Worm (Caenorhabditis elegans) whole organism, early embryonic: Measurements from ENCODE around the gene K05D4.9.

Experiments used
- B0310.2 ChIP-seq: sonication (generic microtip); optimal IDR thresholded peaks from 2 replicates; lab custom pipeline; 2016; ENCODE audit warnings: mild to moderate bottlenecking, missing genetic modification characterization, missing compliant biosample characterization
- F13C5.2 ChIP-seq: sonication (generic microtip); optimal IDR thresholded peaks from 2 replicates; lab custom pipeline; 2017; ENCODE audit warnings: mild to moderate bottlenecking, missing genetic modification characterization, inconsistent platforms, missing compliant biosample characterization
- aly-1 ChIP-seq: sonication (generic microtip); optimal IDR thresholded peaks from 2 replicates; lab custom pipeline; 2016; ENCODE audit warnings: missing genetic modification characterization, missing compliant biosample characterization
- ama-1 ChIP-seq: fragments of 150-350 bp; optimal IDR thresholded peaks from 2 replicates; lab custom pipeline; 2014
- ceh-13 ChIP-seq: fragments of 200-800 bp; sonication (Bioruptor generic); optimal IDR thresholded peaks from 2 replicates; lab custom pipeline; 2018; ENCODE audit warnings: mild to moderate bottlenecking, missing genetic modification characterization, missing compliant biosample characterization
- ceh-36 ChIP-seq: sonication (generic microtip); optimal IDR thresholded peaks from 2 replicates; lab custom pipeline; 2016; ENCODE audit warnings: missing genetic modification characterization, inconsistent platforms, missing compliant biosample characterization
- ets-7 ChIP-seq: sonication (generic microtip); optimal IDR thresholded peaks from 2 replicates; lab custom pipeline; 2016; ENCODE audit warnings: missing genotype, missing genetic modification characterization, missing compliant biosample characterization
- flt-1 ChIP-seq: fragments of 200-800 bp; sonication (Bioruptor generic); IDR thresholded peaks from 2 replicates; pipeline ENCODE4 v1.3.6; 2022; ENCODE audit warnings: missing genetic modification characterization, missing compliant biosample characterization
- hmbx-1 ChIP-seq: sonication (generic microtip); optimal IDR thresholded peaks from 2 replicates; lab custom pipeline; 2016; ENCODE audit warnings: mild to moderate bottlenecking, missing genetic modification characterization, missing compliant biosample characterization
- hmg-4 ChIP-seq: fragments of 200-800 bp; sonication (Bioruptor generic); optimal IDR thresholded peaks from 2 replicates; lab custom pipeline; 2018; ENCODE audit warnings: mild to moderate bottlenecking, missing genetic modification characterization, missing compliant biosample characterization
- hnd-1 ChIP-seq: sonication (generic microtip); optimal IDR thresholded peaks from 2 replicates; lab custom pipeline; 2016; ENCODE audit warnings: missing genetic modification characterization, missing compliant biosample characterization
- pes-1 ChIP-seq: fragments of 200-800 bp; sonication (Bioruptor generic); IDR thresholded peaks from 2 replicates; pipeline ENCODE4 v1.3.6; 2022; ENCODE audit warnings: missing genetic modification reagents, missing genetic modification characterization, missing compliant biosample characterization
- scrt-1 ChIP-seq: fragments of 200-800 bp; sonication (Bioruptor generic); IDR thresholded peaks from 2 replicates; pipeline ENCODE4 v1.3.6; 2022; ENCODE audit warnings: missing genetic modification characterization, missing compliant biosample characterization
- sea-1 ChIP-seq: fragments of 200-800 bp; sonication (Bioruptor generic); conservative IDR thresholded peaks from 2 replicates; pipeline ENCODE4 v1.3.6; 2022; ENCODE audit warnings: missing genetic modification characterization, missing compliant biosample characterization
- tbx-11 ChIP-seq: fragments of 200-800 bp; sonication (Bioruptor generic); IDR thresholded peaks from 2 replicates; pipeline ENCODE4 v1.3.6; 2022; ENCODE audit warnings: missing genetic modification characterization, missing compliant biosample characterization
- tbx-37 ChIP-seq: fragments of 200-800 bp; sonication (Bioruptor generic); conservative IDR thresholded peaks from 2 replicates; pipeline ENCODE4 v1.3.6; 2022; ENCODE audit warnings: missing genetic modification reagents, missing genetic modification characterization, missing compliant biosample characterization
- tra-4 ChIP-seq: sonication (generic microtip); optimal IDR thresholded peaks from 2 replicates; lab custom pipeline; 2017; ENCODE audit warnings: missing genetic modification characterization, missing compliant biosample characterization

The K05D4.9 gene

DNA sequence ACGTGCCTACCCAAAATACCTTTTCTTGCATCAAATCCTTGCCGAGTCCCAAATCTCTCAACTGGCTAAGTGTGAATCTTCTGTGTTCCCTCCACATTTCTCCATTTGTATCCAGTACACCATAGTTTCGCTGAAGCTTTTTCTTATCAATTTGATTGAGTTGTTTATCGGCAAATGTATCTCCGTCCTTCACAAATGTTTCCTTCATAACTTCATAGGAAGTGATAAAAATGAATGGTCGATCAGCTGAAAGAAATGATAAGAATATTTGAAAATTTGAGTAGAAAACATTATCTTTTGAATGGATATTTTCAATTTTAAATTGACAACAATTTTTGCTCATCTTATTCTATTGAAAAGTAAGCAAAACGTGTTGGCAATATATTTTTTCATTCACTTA is 3.6 kb upstream of the K05D4.9 start:
- TF ChIP-seq pes-1 (GFP tag; lab: Robert Waterston, UW) (no peak), hmbx-1 (tag; lab: Kevin White, UChicago) (no peak), ceh-36 (tag; lab: Kevin White, UChicago) (no peak), ceh-13 (GFP tag; lab: Kevin White, UChicago) (no peak)

ce11 chrV:16174109-16174508 is 2.5 kb upstream of the K05D4.9 start:
- no peak for TF ChIP-seq ets-7 (tag; lab: Kevin White, UChicago)

DNA sequence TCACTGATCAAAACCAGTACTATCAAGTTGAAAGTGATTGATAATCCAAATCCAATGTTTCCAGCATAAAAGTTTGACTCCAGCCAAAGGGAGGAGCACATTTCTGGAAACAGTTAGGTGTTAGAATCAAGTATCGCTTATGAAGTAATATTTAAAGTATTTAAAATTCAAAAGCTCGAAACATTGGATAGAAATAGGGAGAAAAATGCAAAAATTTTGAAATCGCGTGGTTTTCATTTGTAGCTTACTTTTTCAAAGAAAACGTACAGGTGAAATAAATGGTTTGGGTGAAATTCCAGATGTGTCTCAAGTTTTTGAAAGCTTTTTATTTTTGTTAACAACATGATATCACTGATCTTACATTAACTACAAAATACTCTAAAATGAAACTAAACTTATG is 2.6 kb downstream of the K05D4.9 start, which contains the start of gene str-111:
Gene str-111 (minus strand): TSS at position 101 of the 400 bp plus-strand sequence.
- TF ChIP-seq hmg-4 (GFP tag; lab: Kevin White, UChicago) = no peak
- no peak for TF ChIP-seq ceh-13 (GFP tag; lab: Kevin White, UChicago)
- TF ChIP-seq ets-7 (tag; lab: Kevin White, UChicago) = no peak
- no peak for TF ChIP-seq F13C5.2 (tag; lab: Kevin White, UChicago)
- TF ChIP-seq sea-1 (GFP tag; lab: Robert Waterston, UW) = no peak
- TF ChIP-seq B0310.2 (tag; lab: Kevin White, UChicago) = no peak
- no peak for TF ChIP-seq tra-4
- no peak for TF ChIP-seq hmbx-1 (tag; lab: Kevin White, UChicago)
- TF ChIP-seq tbx-37 (GFP tag; lab: Robert Waterston, UW) = no peak
- TF ChIP-seq pes-1 (GFP tag; lab: Robert Waterston, UW) = no peak
- no peak for TF ChIP-seq hnd-1 (tag; lab: Kevin White, UChicago)
- no peak for TF ChIP-seq scrt-1
- no peak for TF ChIP-seq ama-1 (lab: Kevin White, UChicago)
- TF ChIP-seq aly-1 (tag; lab: Kevin White, UChicago) = no peak
- no peak for TF ChIP-seq ceh-36 (tag; lab: Kevin White, UChicago)
- TF ChIP-seq flt-1 (GFP tag; lab: Robert Waterston, UW) = no peak

ce11 chrV:16165936-16166335 is 5.7 kb downstream of the K05D4.9 start, which contains the start of gene str-108:
Gene str-108, plus strand, starts transcription at chrV:16166236.
- no peak for TF ChIP-seq hnd-1 (tag; lab: Kevin White, UChicago)
- no peak for TF ChIP-seq tbx-37 (GFP tag; lab: Robert Waterston, UW)
- TF ChIP-seq ceh-36 (tag; lab: Kevin White, UChicago) = no peak
- no peak for TF ChIP-seq hmg-4 (GFP tag; lab: Kevin White, UChicago)
- TF ChIP-seq B0310.2 (tag; lab: Kevin White, UChicago) = no peak
- TF ChIP-seq aly-1 (tag; lab: Kevin White, UChicago) = no peak
- TF ChIP-seq ceh-13 (GFP tag; lab: Kevin White, UChicago) = no peak
- no peak for TF ChIP-seq scrt-1
- TF ChIP-seq ama-1 (lab: Kevin White, UChicago) = no peak
- TF ChIP-seq tbx-11 (GFP tag; lab: Robert Waterston, UW) = no peak
- no peak for TF ChIP-seq sea-1 (GFP tag; lab: Robert Waterston, UW)
- no peak for TF ChIP-seq F13C5.2 (tag; lab: Kevin White, UChicago)
- TF ChIP-seq pes-1 (GFP tag; lab: Robert Waterston, UW) = no peak
- no peak for TF ChIP-seq hmbx-1 (tag; lab: Kevin White, UChicago)
- TF ChIP-seq flt-1 (GFP tag; lab: Robert Waterston, UW) = no peak
- no peak for TF ChIP-seq ets-7 (tag; lab: Kevin White, UChicago)
- TF ChIP-seq tra-4 = no peak

DNA sequence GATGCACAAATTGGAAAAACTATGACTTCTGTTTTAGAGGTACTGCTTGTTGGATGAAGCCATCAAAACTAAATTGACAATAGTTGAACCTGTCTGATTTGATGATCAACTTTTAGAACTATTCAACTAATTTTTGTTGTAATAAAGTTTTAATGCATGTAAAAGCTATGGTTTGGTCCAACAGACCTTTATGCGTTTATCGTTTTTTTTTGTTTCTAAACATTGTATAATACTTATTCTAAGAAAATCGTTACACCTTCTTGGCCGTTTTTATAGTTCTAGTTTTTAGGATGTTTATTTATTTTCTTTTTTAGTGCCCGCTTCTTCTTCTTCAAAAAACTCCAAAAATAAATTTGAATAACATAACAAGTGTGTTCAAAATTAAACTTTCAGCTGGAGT is 7.9 kb downstream of the K05D4.9 start, which contains the start of gene F10A3.12:
Gene F10A3.12 (plus strand): TSS at position 301 of the 400 bp plus-strand sequence.
- TF ChIP-seq scrt-1 = no peak
- no peak for TF ChIP-seq ceh-13 (GFP tag; lab: Kevin White, UChicago)
- TF ChIP-seq flt-1 (GFP tag; lab: Robert Waterston, UW) = no peak
- TF ChIP-seq sea-1 (GFP tag; lab: Robert Waterston, UW) = no peak
- no peak for TF ChIP-seq F13C5.2 (tag; lab: Kevin White, UChicago)
- no peak for TF ChIP-seq pes-1 (GFP tag; lab: Robert Waterston, UW)
- TF ChIP-seq hnd-1 (tag; lab: Kevin White, UChicago) = no peak
- TF ChIP-seq ets-7 (tag; lab: Kevin White, UChicago) = no peak
- TF ChIP-seq aly-1 (tag; lab: Kevin White, UChicago) = no peak
- no peak for TF ChIP-seq B0310.2 (tag; lab: Kevin White, UChicago)
- no peak for TF ChIP-seq tbx-11 (GFP tag; lab: Robert Waterston, UW)
- TF ChIP-seq ceh-36 (tag; lab: Kevin White, UChicago) = no peak
- TF ChIP-seq ama-1 (lab: Kevin White, UChicago) = no peak
- no peak for TF ChIP-seq tra-4
- TF ChIP-seq hmbx-1 (tag; lab: Kevin White, UChicago) = no peak

DNA sequence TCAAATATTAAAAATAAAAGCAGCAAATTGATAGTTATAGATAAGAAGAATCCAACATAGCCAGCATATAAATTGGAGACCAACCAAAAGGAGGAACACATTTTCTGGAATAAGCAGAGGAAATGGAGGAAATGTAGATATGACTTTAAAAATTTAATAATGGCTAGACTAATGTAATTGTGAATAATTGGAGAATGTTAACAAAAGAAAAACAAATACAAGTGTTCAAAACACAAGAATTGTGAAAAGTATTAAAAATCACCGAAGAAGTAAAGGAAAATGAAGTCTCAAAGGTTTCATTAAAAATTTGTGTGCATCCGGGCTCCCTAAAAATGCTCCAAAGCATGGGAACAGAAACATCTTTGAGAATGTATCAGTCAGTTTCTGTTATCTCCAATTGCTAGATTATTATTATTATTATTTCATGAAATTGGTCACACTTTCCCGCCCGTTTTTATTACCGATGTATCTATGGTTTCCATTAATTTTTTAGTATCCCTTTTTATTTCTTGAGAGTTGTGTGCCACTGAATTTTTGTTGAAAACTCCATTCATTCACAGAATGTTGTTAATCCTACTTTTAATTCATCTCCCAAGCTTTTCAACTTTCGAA is 9.4 kb downstream of the K05D4.9 start, which contains the start of the genes str-109 and F10A3.11:
Gene str-109 (minus strand): TSS at position 101 of the 612 bp plus-strand sequence.
Gene F10A3.11 (plus strand): TSS at position 562 of the 612 bp plus-strand sequence.
- no peak for TF ChIP-seq flt-1 (GFP tag; lab: Robert Waterston, UW)
- no peak for TF ChIP-seq aly-1 (tag; lab: Kevin White, UChicago)
- TF ChIP-seq ceh-36 (tag; lab: Kevin White, UChicago) = no peak

ce11 chrV:16160087-16160486 is 11.5 kb downstream of the K05D4.9 start:
- no peak for TF ChIP-seq F13C5.2 (tag; lab: Kevin White, UChicago)
- TF ChIP-seq scrt-1 = no peak
- no peak for TF ChIP-seq tbx-11 (GFP tag; lab: Robert Waterston, UW)
- no peak for TF ChIP-seq sea-1 (GFP tag; lab: Robert Waterston, UW)
